Worm (Caenorhabditis elegans): ENCODE results near the gene Y79H2A.4.

Y79H2A.4 gene

DNA sequence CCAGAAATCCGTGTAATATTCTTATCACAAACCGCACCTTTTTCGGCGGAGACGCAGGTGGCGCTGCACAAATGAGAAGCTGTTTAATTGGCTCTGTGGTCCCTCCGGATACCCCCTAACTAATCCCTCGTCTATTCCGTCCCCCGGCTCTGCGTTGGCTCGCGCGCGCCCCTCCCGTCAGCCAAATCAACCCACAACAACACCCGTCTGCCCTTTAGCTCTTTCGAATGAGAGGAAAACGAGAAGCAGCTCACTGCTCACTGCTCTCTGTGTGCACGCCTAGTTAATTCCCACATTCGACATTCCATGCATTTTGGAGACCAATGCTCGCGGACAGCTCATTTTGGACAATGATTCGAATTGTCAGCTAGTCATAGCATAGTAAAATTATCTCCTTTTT, 19.0 kb downstream of the Y79H2A.4 start:
- TF ChIP-seq F13C5.2 (tag; optimal IDR thresholded peaks at IDR 0.05) (no peak), B0310.2 (tag; optimal IDR thresholded peaks at IDR 0.05) (no peak), ceh-36 (tag; optimal IDR thresholded peaks at IDR 0.05) (peak; percentile 4), tbx-11 (GFP tag; IDR thresholded peaks at IDR 0.05) (no peak), flt-1 (GFP tag; IDR thresholded peaks at IDR 0.05) (no peak), ceh-13 (GFP tag; optimal IDR thresholded peaks at IDR 0.05) (no peak)

ce11 chrIII:12061413-12061812, 20.3 kb downstream of the Y79H2A.4 start, which contains the start of gene zyg-8:
Gene zyg-8 (plus strand): TSS chrIII:12061713.
- TF ChIP-seq sea-1 (GFP tag; conservative IDR thresholded peaks at IDR 0.05) (no peak), ets-7 (tag; optimal IDR thresholded peaks at IDR 0.05) (no peak), flt-1 (GFP tag; IDR thresholded peaks at IDR 0.05) (no peak), tra-4 (tag; optimal IDR thresholded peaks at IDR 0.05) (no peak), ama-1 (optimal IDR thresholded peaks at IDR 0.05) (no peak), scrt-1 (GFP tag; IDR thresholded peaks at IDR 0.05) (no peak), F13C5.2 (tag; optimal IDR thresholded peaks at IDR 0.05) (no peak), hmbx-1 (tag; optimal IDR thresholded peaks at IDR 0.05) (no peak), B0310.2 (tag; optimal IDR thresholded peaks at IDR 0.05) (no peak), ceh-13 (GFP tag; optimal IDR thresholded peaks at IDR 0.05) (no peak), aly-1 (tag; optimal IDR thresholded peaks at IDR 0.05) (no peak), hnd-1 (tag; optimal IDR thresholded peaks at IDR 0.05) (no peak)

DNA sequence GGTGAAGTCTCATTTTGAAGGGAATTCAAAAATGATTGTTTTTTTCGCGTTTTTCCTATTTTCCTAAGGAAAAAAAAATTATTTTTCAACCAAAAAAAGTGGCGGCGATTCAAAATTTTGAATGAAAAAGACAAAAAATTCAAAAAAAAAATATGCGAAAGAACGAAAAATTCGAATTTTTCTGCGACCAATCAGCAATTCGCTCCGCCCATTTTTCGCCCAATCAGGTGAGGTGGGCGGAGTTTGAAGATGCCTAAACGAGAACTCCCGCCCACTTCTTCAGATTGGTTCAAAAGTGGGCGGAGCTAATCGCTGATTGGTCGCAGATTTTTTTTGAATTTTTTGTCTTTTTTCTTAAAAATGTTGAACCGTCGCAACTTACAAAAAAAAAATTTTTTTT, 22.8 kb downstream of the Y79H2A.4 start:
- TF ChIP-seq tra-4 (tag; optimal IDR thresholded peaks at IDR 0.05) = no peak

DNA sequence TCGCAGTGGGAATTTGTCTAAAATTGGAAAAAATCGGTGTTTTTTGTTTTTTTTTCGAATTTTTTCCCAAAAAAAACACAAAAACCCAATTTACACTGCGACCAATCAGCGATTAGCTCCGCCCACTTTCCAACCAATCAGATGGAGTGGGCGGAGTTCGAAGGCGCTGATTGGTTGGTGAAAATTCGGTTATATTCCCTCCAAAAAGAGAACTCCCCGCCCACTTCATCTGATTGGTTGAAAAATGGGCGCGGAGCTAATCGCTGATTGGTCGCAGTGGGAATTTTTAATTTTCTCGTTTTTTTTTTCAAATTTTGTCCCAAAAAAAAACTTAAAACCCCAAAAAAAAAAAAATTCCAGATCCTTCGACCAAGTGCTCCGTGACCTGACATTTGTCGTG, 23.4 kb downstream of the Y79H2A.4 start:
- TF ChIP-seq aly-1 (tag; optimal IDR thresholded peaks at IDR 0.05) (no peak), flt-1 (GFP tag; IDR thresholded peaks at IDR 0.05) (no peak), ets-7 (tag; optimal IDR thresholded peaks at IDR 0.05) (no peak), tbx-37 (GFP tag; conservative IDR thresholded peaks at IDR 0.05) (no peak), hnd-1 (tag; optimal IDR thresholded peaks at IDR 0.05) (no peak), tra-4 (tag; optimal IDR thresholded peaks at IDR 0.05) (no peak), pes-1 (GFP tag; IDR thresholded peaks at IDR 0.05) (no peak), ceh-36 (tag; optimal IDR thresholded peaks at IDR 0.05) (no peak), ceh-13 (GFP tag; optimal IDR thresholded peaks at IDR 0.05) (no peak), B0310.2 (tag; optimal IDR thresholded peaks at IDR 0.05) (no peak), hmbx-1 (tag; optimal IDR thresholded peaks at IDR 0.05) (no peak), sea-1 (GFP tag; conservative IDR thresholded peaks at IDR 0.05) (no peak), ama-1 (optimal IDR thresholded peaks at IDR 0.05) (no peak), tbx-11 (GFP tag; IDR thresholded peaks at IDR 0.05) (no peak), scrt-1 (GFP tag; IDR thresholded peaks at IDR 0.05) (no peak), hmg-4 (GFP tag; optimal IDR thresholded peaks at IDR 0.05) (no peak)

DNA sequence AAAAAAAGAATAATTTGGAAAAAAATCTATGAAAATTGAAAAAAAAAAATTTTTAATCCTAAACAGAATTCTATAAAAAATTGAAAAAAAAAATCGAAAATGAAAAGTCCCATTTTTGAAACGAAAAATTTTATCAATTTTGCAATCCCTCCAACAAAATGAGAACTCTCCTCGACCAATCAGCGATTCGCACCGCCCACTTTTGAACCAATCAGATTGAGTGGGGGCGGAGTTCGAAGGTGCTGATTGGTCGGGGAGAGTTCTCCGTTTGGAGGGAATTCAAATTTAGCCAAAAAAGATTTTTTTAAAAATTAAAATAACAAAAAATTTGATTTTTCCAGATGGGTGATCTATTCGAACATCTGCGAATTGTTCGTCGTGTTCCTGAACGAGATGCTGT, 26.6 kb downstream of the Y79H2A.4 start:
- no peak for TF ChIP-seq tbx-11 (GFP tag; IDR thresholded peaks at IDR 0.05)

DNA sequence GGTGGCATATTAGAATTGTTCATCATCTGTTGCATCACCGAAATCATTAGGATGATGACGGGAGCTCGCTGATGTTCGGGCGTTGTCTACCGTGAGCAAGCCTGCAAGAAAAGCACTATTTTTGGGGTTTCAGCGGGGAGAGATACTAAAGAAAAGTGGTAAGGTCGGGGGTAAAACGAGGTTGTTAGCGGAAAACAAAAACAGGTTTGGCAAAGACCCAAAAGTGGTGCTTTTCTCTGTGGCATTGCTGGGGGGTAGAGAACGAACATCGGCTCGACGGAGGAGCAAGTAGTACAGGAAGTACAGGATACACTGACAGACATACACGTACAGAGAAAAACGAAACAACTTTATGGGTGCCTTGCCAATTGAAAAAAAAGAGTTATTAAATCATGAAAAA, 36.4 kb downstream of the Y79H2A.4 start, which contains the start of gene php-3:
Gene php-3 (minus strand): TSS at position 101 of the 400 bp plus-strand sequence.
- TF ChIP-seq F13C5.2 (tag; optimal IDR thresholded peaks at IDR 0.05) (no peak), sea-1 (GFP tag; conservative IDR thresholded peaks at IDR 0.05) (no peak)

- TF ChIP-seq flt-1 (GFP tag; IDR thresholded peaks at IDR 0.05) (no peak), F13C5.2 (tag; optimal IDR thresholded peaks at IDR 0.05) (no peak), hmbx-1 (tag; optimal IDR thresholded peaks at IDR 0.05) (no peak), pes-1 (GFP tag; IDR thresholded peaks at IDR 0.05) (no peak), tbx-11 (GFP tag; IDR thresholded peaks at IDR 0.05) (no peak), aly-1 (tag; optimal IDR thresholded peaks at IDR 0.05) (no peak), ama-1 (optimal IDR thresholded peaks at IDR 0.05) (no peak), ceh-36 (tag; optimal IDR thresholded peaks at IDR 0.05) (peak; percentile 26), B0310.2 (tag; optimal IDR thresholded peaks at IDR 0.05) (no peak)
Measured at ce11 chrIII:12081992-12082628, 41.0 kb downstream of the Y79H2A.4 start.

DNA sequence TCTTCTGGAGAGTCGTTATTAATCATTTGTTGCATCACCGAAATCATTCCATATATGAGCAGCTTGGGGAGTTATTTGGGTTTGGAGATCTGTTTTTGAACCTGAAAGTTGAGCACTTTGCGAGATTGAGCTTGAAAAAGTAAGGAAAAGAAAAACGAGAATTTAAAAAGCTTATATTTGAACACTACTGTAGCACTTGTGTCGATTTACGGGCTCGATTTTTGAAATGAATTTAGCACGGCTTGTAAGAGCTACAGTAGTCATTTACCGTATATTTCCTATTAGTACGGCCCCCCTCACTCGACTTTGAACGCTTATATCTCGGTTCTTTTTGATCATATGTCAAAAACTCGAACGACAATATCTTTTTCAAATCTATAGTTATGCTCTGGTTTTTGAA, 43.1 kb downstream of the Y79H2A.4 start, which contains the start of gene nob-1:
Gene nob-1 (minus strand): TSS at position 101 of the 400 bp plus-strand sequence.
- no peak for TF ChIP-seq ama-1 (optimal IDR thresholded peaks at IDR 0.05)
- TF ChIP-seq aly-1 (tag; optimal IDR thresholded peaks at IDR 0.05) = no peak
- TF ChIP-seq hnd-1 (tag; optimal IDR thresholded peaks at IDR 0.05) = no peak
- no peak for TF ChIP-seq F13C5.2 (tag; optimal IDR thresholded peaks at IDR 0.05)
- TF ChIP-seq ets-7 (tag; optimal IDR thresholded peaks at IDR 0.05) = no peak
- no peak for TF ChIP-seq ceh-36 (tag; optimal IDR thresholded peaks at IDR 0.05)
- no peak for TF ChIP-seq pes-1 (GFP tag; IDR thresholded peaks at IDR 0.05)
- no peak for TF ChIP-seq flt-1 (GFP tag; IDR thresholded peaks at IDR 0.05)
- TF ChIP-seq hmbx-1 (tag; optimal IDR thresholded peaks at IDR 0.05) = no peak
- TF ChIP-seq scrt-1 (GFP tag; IDR thresholded peaks at IDR 0.05) = no peak
- TF ChIP-seq hmg-4 (GFP tag; optimal IDR thresholded peaks at IDR 0.05) = no peak
- TF ChIP-seq tbx-37 (GFP tag; conservative IDR thresholded peaks at IDR 0.05) = no peak
- no peak for TF ChIP-seq tbx-11 (GFP tag; IDR thresholded peaks at IDR 0.05)
- TF ChIP-seq tra-4 (tag; optimal IDR thresholded peaks at IDR 0.05) = no peak
- TF ChIP-seq sea-1 (GFP tag; conservative IDR thresholded peaks at IDR 0.05) = no peak
- TF ChIP-seq B0310.2 (tag; optimal IDR thresholded peaks at IDR 0.05) = no peak
